Worm (Caenorhabditis elegans) whole organism, young adult: ENCODE data around the gene srd-35.

ENCODE experiments used
- B0261.1 ChIP-seq: sonication (generic microtip); optimal IDR thresholded peaks from 2 replicates; lab custom pipeline; 2016; ENCODE audit warnings: mild to moderate bottlenecking, missing genetic modification characterization, moderate library complexity, missing compliant biosample characterization
- D2030.7 ChIP-seq: fragments of 200-800 bp; sonication (Bioruptor generic); IDR thresholded peaks from 2 replicates; pipeline ENCODE4 v1.3.6; 2022; ENCODE audit warnings: missing genetic modification reagents, missing genetic modification characterization, missing compliant biosample characterization
- F57C9.4 ChIP-seq: sonication (generic microtip); optimal IDR thresholded peaks from 2 replicates; lab custom pipeline; 2017; ENCODE audit warnings: mild to moderate bottlenecking, missing genetic modification characterization, missing compliant biosample characterization
- Y53G8AR.9 ChIP-seq: fragments of 200-800 bp; sonication (Bioruptor generic); conservative IDR thresholded peaks from 2 replicates; pipeline ENCODE4 v1.3.6; 2022; ENCODE audit warnings: missing genetic modification reagents, missing genetic modification characterization, missing compliant biosample characterization
- Y56A3A.18 ChIP-seq: fragments of 200-800 bp; sonication (Bioruptor generic); IDR thresholded peaks from 2 replicates; pipeline ENCODE4 v1.3.6; 2022; ENCODE audit warnings: missing genetic modification reagents, missing genetic modification characterization, missing compliant biosample characterization
- Y67H2A.10 ChIP-seq: fragments of 200-800 bp; sonication (Bioruptor generic); conservative IDR thresholded peaks from 2 replicates; pipeline ENCODE4 v1.3.6; 2022; ENCODE audit warnings: missing genetic modification reagents, missing genetic modification characterization, missing compliant biosample characterization
- Y95B8A.8 ChIP-seq: fragments of 200-800 bp; sonication (Bioruptor generic); IDR thresholded peaks from 2 replicates; pipeline ENCODE4 v1.3.6; 2022; ENCODE audit warnings: missing genetic modification reagents, missing genetic modification characterization, missing compliant biosample characterization
- attf-3 ChIP-seq: fragments of 200-800 bp; sonication (Bioruptor generic); conservative IDR thresholded peaks from 2 replicates; pipeline ENCODE4 v1.3.6; 2022; ENCODE audit warnings: missing genetic modification reagents, missing genetic modification characterization, missing compliant biosample characterization
- attf-5 ChIP-seq: fragments of 200-800 bp; sonication (Bioruptor generic); optimal IDR thresholded peaks from 2 replicates; lab custom pipeline; 2018; ENCODE audit warnings: mild to moderate bottlenecking, missing genetic modification characterization, missing compliant biosample characterization
- ceh-100 ChIP-seq: fragments of 200-800 bp; sonication (Bioruptor generic); IDR thresholded peaks from 2 replicates; pipeline ENCODE4 v1.3.6; 2022; ENCODE audit warnings: missing genetic modification reagents, missing genetic modification characterization, missing compliant biosample characterization
- ceh-40 ChIP-seq: fragments of 200-800 bp; sonication (Bioruptor generic); IDR thresholded peaks from 2 replicates; pipeline ENCODE4 v1.3.6; 2022; ENCODE audit warnings: missing genetic modification characterization, missing compliant biosample characterization
- ceh-58 ChIP-seq: fragments of 200-800 bp; sonication (Bioruptor generic); IDR thresholded peaks from 2 replicates; pipeline ENCODE4 v1.3.6; 2022; ENCODE audit warnings: missing genetic modification characterization, missing compliant biosample characterization
- ceh-79 ChIP-seq: sonication (generic microtip); optimal IDR thresholded peaks from 2 replicates; lab custom pipeline; 2017; ENCODE audit warnings: mild to moderate bottlenecking, missing genetic modification characterization, missing compliant biosample characterization
- ceh-91 ChIP-seq: fragments of 200-800 bp; sonication (Bioruptor generic); IDR thresholded peaks from 2 replicates; pipeline ENCODE4 v1.3.6; 2022; ENCODE audit warnings: missing genetic modification reagents, missing genetic modification characterization, missing compliant biosample characterization
- die-1 ChIP-seq: sonication (generic microtip); optimal IDR thresholded peaks from 2 replicates; lab custom pipeline; 2016; ENCODE audit warnings: missing genotype, mild to moderate bottlenecking, missing genetic modification characterization, missing compliant biosample characterization
- dox-1 ChIP-seq: fragments of 200-800 bp; sonication (Bioruptor generic); IDR thresholded peaks from 2 replicates; pipeline ENCODE4 v1.3.6; 2022; ENCODE audit warnings: missing genetic modification reagents, missing genetic modification characterization, missing compliant biosample characterization
- efl-1 ChIP-seq: fragments of 150-350 bp; optimal IDR thresholded peaks from 2 replicates; lab custom pipeline; 2014; ENCODE audit warnings: missing biosample characterization, missing genetic modification reagents, missing genetic modification characterization
- egl-44 ChIP-seq: fragments of 200-800 bp; sonication (Bioruptor generic); IDR thresholded peaks from 2 replicates; pipeline ENCODE4 v1.3.6; 2022; ENCODE audit warnings: missing genetic modification reagents, missing genetic modification characterization, missing compliant biosample characterization
- gei-17 ChIP-seq: fragments of 200-800 bp; sonication (Bioruptor generic); optimal IDR thresholded peaks from 2 replicates; lab custom pipeline; 2018; ENCODE audit warnings: mild to moderate bottlenecking, missing genetic modification characterization, missing compliant biosample characterization
- him-1 ChIP-seq: sonication (generic microtip); optimal IDR thresholded peaks from 2 replicates; lab custom pipeline; 2016; ENCODE audit warnings: missing genotype, missing genetic modification reagents, missing genetic modification characterization, missing compliant biosample characterization
- hmg-1.2 ChIP-seq: fragments of 200-800 bp; sonication (Bioruptor generic); IDR thresholded peaks from 2 replicates; pipeline ENCODE4 v1.3.6; 2022; ENCODE audit warnings: missing genetic modification reagents, missing genetic modification characterization, missing compliant biosample characterization
- hmg-20 ChIP-seq: fragments of 200-800 bp; sonication (Bioruptor generic); IDR thresholded peaks from 2 replicates; pipeline ENCODE4 v1.3.6; 2022; ENCODE audit warnings: missing genetic modification reagents, missing genetic modification characterization, missing compliant biosample characterization
- lag-1 ChIP-seq: fragments of 200-800 bp; sonication (Bioruptor generic); IDR thresholded peaks from 2 replicates; pipeline ENCODE4 v1.3.6; 2022; ENCODE audit warnings: missing genetic modification reagents, missing genetic modification characterization, missing compliant biosample characterization
- let-607 ChIP-seq, 2 experiments: fragments of 200-800 bp in 1 of 2; sonication (Bioruptor generic) in 1 of 2; sonication (generic microtip) in 1 of 2; optimal IDR thresholded peaks; 2 replicates each; lab custom pipeline; 2016 to 2018; ENCODE audit warnings: mild to moderate bottlenecking in 2 of 2, missing compliant biosample characterization in 2 of 2, missing genetic modification characterization in 2 of 2, moderate library complexity in 2 of 2, missing genotype in 1 of 2
- lin-35 ChIP-seq, 3 experiments: fragments of 150-350 bp in 2 of 3; sonication (generic microtip) in 1 of 3; optimal IDR thresholded peaks; 2 replicates each; lab custom pipeline; 2014 to 2018; ENCODE audit warnings: missing biosample characterization in 3 of 3, missing genetic modification characterization in 3 of 3, missing genetic modification reagents in 3 of 3
- lsl-1 ChIP-seq: fragments of 200-800 bp; sonication (Bioruptor generic); optimal IDR thresholded peaks from 2 replicates; lab custom pipeline; 2018; ENCODE audit warnings: mild to moderate bottlenecking, missing genetic modification characterization, moderate library complexity, missing compliant biosample characterization
- lsy-27 ChIP-seq: sonication (generic microtip); optimal IDR thresholded peaks from 2 replicates; lab custom pipeline; 2017; ENCODE audit warnings: missing genetic modification characterization, mild to moderate bottlenecking, missing compliant biosample characterization, antibody characterized with exemption, missing genotype, borderline replicate concordance; ENCODE audit not compliant: insufficient read depth
- mcd-1 ChIP-seq: fragments of 200-800 bp; sonication (Bioruptor generic); IDR thresholded peaks from 2 replicates; pipeline ENCODE4 v1.3.6; 2022; ENCODE audit warnings: missing genetic modification reagents, missing genetic modification characterization, missing compliant biosample characterization
- mes-4 ChIP-seq: sonication (generic microtip); optimal IDR thresholded peaks from 2 replicates; lab custom pipeline; 2016; ENCODE audit warnings: missing genotype, missing genetic modification characterization, missing compliant biosample characterization
- nfyb-1 ChIP-seq: fragments of 200-800 bp; sonication (Bioruptor generic); IDR thresholded peaks from 2 replicates; pipeline ENCODE4 v1.3.6; 2022; ENCODE audit warnings: missing genetic modification reagents, missing genetic modification characterization, missing compliant biosample characterization
- nhr-80 ChIP-seq: sonication (generic microtip); optimal IDR thresholded peaks from 2 replicates; lab custom pipeline; 2016; ENCODE audit warnings: missing genetic modification characterization, missing compliant biosample characterization
- pbrm-1 ChIP-seq: fragments of 200-800 bp; sonication (Bioruptor generic); IDR thresholded peaks from 2 replicates; pipeline ENCODE4 v1.3.6; 2022; ENCODE audit warnings: missing genetic modification reagents, missing genetic modification characterization, missing compliant biosample characterization
- rpc-1 ChIP-seq, 2 experiments: fragments of 150-350 bp in 1 of 2; sonication (generic microtip) in 1 of 2; optimal IDR thresholded peaks; 2 replicates each; lab custom pipeline; 2014 to 2018; ENCODE audit warnings: missing biosample characterization in 1 of 2, missing genetic modification characterization in 1 of 2, missing genetic modification reagents in 1 of 2, missing genotype in 1 of 2
- snpc-1.1 ChIP-seq: sonication (generic microtip); optimal IDR thresholded peaks from 2 replicates; lab custom pipeline; 2017; ENCODE audit warnings: missing genetic modification characterization, mild to moderate bottlenecking, missing compliant biosample characterization, antibody characterized with exemption, moderate library complexity, missing genotype, missing genetic modification reagents; ENCODE audit not compliant: insufficient read depth
- snpc-4 ChIP-seq, 5 experiments: fragments of 150-350 bp in 1 of 5; sonication (generic microtip) in 4 of 5; optimal IDR thresholded peaks; 2 replicates each; lab custom pipeline; 2014 to 2018; ENCODE audit warnings: missing genetic modification characterization in 5 of 5, missing biosample characterization in 3 of 5, antibody characterized with exemption in 2 of 5, mild to moderate bottlenecking in 2 of 5, missing compliant biosample characterization in 2 of 5, missing genotype in 2 of 5, moderate library complexity in 2 of 5, missing genetic modification reagents in 1 of 5
- sptf-2 ChIP-seq: fragments of 200-800 bp; sonication (Bioruptor generic); optimal IDR thresholded peaks from 2 replicates; lab custom pipeline; 2018; ENCODE audit warnings: mild to moderate bottlenecking, missing genetic modification characterization, missing compliant biosample characterization
- unc-130 ChIP-seq: sonication (generic microtip); optimal IDR thresholded peaks from 2 replicates; lab custom pipeline; 2016; ENCODE audit warnings: missing genetic modification reagents, missing genetic modification characterization, missing compliant biosample characterization
- zim-3 ChIP-seq: sonication (generic microtip); optimal IDR thresholded peaks from 2 replicates; lab custom pipeline; 2017; ENCODE audit warnings: mild to moderate bottlenecking, missing genetic modification characterization, moderate library complexity, missing compliant biosample characterization
- ztf-22 ChIP-seq: fragments of 200-800 bp; sonication (Bioruptor generic); optimal IDR thresholded peaks from 2 replicates; lab custom pipeline; 2018; ENCODE audit warnings: mild to moderate bottlenecking, missing genetic modification characterization, moderate library complexity, missing compliant biosample characterization

srd-35 gene

DNA sequence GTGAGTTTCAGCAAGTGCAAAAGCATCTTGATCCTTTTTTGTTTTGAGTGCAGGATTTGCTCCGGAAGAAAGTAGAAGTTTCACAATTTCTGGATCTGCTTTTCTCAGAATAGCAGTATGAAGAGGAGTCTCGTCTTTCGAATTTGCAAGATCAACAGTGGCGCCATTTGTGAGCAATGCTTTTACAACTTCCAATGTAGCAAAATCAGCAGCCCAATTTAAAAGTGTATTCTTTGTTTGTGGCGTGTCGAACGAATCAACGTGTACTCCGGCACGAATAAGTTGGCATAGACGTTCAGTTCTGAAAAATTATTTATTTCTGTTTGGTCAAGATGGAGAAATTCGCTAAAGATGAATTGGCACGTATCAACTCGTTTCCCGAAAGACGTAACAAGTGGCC is 14.6 kb upstream of the srd-35 start, which contains the start of gene T16G1.13:
T16G1.13 (plus strand) TSS at position 301 of the 400 bp plus-strand sequence.
- TF ChIP-seq Y56A3A.18 (GFP tag; lab: Robert Waterston, UW) (no peak), Y95B8A.8 (no peak), unc-130 (GFP tag; lab: Kevin White, UChicago) (no peak), ceh-79 (no peak), pbrm-1 (GFP tag; lab: Robert Waterston, UW) (no peak), him-1 (tag; lab: Kevin White, UChicago) (no peak), ztf-22 (no peak), D2030.7 (GFP tag; lab: Robert Waterston, UW) (no peak), F57C9.4 (tag; lab: Kevin White, UChicago) (no peak), sptf-2 (GFP tag; lab: Kevin White, UChicago) (no peak), egl-44 (GFP tag; lab: Robert Waterston, UW) (no peak), snpc-1.1 (no peak), lsl-1 (no peak), rpc-1 (optimal IDR thresholded peaks at IDR 0.05; lab: Kevin White, UChicago) (no peak), rpc-1 (tag; optimal IDR thresholded peaks at IDR 0.05; lab: Kevin White, UChicago) (no peak), ceh-100 (GFP tag; lab: Robert Waterston, UW) (no peak), lin-35 (GFP tag; optimal IDR thresholded peaks at IDR 0.05; lab: Kevin White, UChicago) (no peak), Y67H2A.10 (GFP tag; lab: Robert Waterston, UW) (no peak)

ce11 chrV:12950812-12951528 is 13.2 kb upstream of the srd-35 start, which contains the start of the genes T16G1.9 and T16G1.18:
Gene T16G1.9 (minus strand): TSS chrV:12950862.
Gene T16G1.18 (plus strand): TSS chrV:12951304.
- TF ChIP-seq ceh-58 (no peak), snpc-4 (GFP tag; optimal IDR thresholded peaks at IDR 0.05; lab: Kevin White, UChicago) (no peak), snpc-4 (tag; optimal IDR thresholded peaks at IDR 0.05; lab: Kevin White, UChicago) (peak in 1 of 4 experiments; percentile 33), ceh-79 (no peak), zim-3 (tag; lab: Kevin White, UChicago) (no peak), attf-3 (GFP tag; lab: Robert Waterston, UW) (peak; percentile 81), ceh-40 (no peak), mcd-1 (GFP tag; lab: Robert Waterston, UW) (peak; percentile 35; the same call in 1 of the 2 replicates), attf-5 (GFP tag; lab: Kevin White, UChicago) (peak; percentile 68), let-607 (tag; optimal IDR thresholded peaks at IDR 0.05; lab: Kevin White, UChicago) (peak; percentile 86 to 92), hmg-1.2 (GFP tag; lab: Robert Waterston, UW) (peak; percentile 81; the same call in 1 of the 2 replicates), nhr-80 (tag; lab: Kevin White, UChicago) (peak; percentile 51), efl-1 (GFP tag; lab: Kevin White, UChicago) (peak; percentile 19), dox-1 (GFP tag; lab: Robert Waterston, UW) (peak; percentile 37; the same call in 1 of the 2 replicates)
- TF ChIP-seq, all 124 proteins: peak for 9

DNA sequence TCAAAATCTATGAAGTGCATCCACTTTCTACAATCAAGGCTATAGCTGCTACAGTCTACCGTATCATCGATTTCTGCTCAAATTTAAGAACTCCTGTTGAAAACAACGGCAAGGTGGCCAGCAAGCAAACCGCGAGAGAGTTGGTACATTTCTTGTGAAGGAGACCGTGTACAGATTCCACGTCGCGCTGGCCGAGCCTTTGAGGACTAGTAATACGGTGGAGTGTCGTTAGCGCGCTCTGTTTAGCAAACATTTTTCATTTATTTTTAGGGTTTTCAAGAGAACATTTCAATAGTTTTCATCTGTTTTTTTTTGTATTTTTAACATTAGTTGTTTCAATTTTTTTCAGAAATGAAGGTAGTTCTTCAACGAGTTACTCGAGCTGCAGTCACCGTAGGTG is 11.9 kb upstream of the srd-35 start, which contains the start of gene pqn-68:
pqn-68 (plus strand) TSS at position 350 of the 400 bp plus-strand sequence.
- no peak for TF ChIP-seq die-1 (tag; lab: Kevin White, UChicago)
- TF ChIP-seq lag-1 (GFP tag; lab: Robert Waterston, UW): no peak
- TF ChIP-seq B0261.1 (tag; lab: Kevin White, UChicago): no peak
- no peak for TF ChIP-seq attf-5 (GFP tag; lab: Kevin White, UChicago)
- TF ChIP-seq mes-4 (tag; lab: Kevin White, UChicago): no peak
- TF ChIP-seq ceh-91 (GFP tag; lab: Robert Waterston, UW): no peak
- peak; percentile 91 for TF ChIP-seq attf-3 (GFP tag; lab: Robert Waterston, UW)
- no peak for TF ChIP-seq ceh-58
- TF ChIP-seq lin-35 (GFP tag; optimal IDR thresholded peaks at IDR 0.05; lab: Kevin White, UChicago): no peak
- TF ChIP-seq ceh-79: no peak
- no peak for TF ChIP-seq lsy-27 (tag; lab: Kevin White, UChicago)
- peak; percentile 61 to 62 for TF ChIP-seq let-607 (tag; optimal IDR thresholded peaks at IDR 0.05; lab: Kevin White, UChicago)
- 0 out of 2 replicates have a peak, but pooled peaks have one; percentile 24 for TF ChIP-seq mcd-1 (GFP tag; lab: Robert Waterston, UW)
- no peak for TF ChIP-seq gei-17 (GFP tag; lab: Kevin White, UChicago)
- no peak for TF ChIP-seq Y53G8AR.9 (GFP tag; lab: Robert Waterston, UW)
- 0 out of 2 replicates have a peak, but pooled peaks have one; percentile 22 for TF ChIP-seq nfyb-1
- no peak for TF ChIP-seq hmg-20 (GFP tag; lab: Robert Waterston, UW)
